Worm (Caenorhabditis elegans): Measurements from ENCODE around the gene srr-10.

ce11 chrV:7723967-7724544, 11.4 kb upstream of the srr-10 start, which contains the start of the genes ZK105.6 and ZK105.8:
- TF ChIP-seq unc-39 (tag; optimal IDR thresholded peaks at IDR 0.05): no peak
- peak; percentile 16 for TF ChIP-seq ces-1 (GFP tag; optimal IDR thresholded peaks at IDR 0.05)
- TF ChIP-seq nhr-237 (tag; optimal IDR thresholded peaks at IDR 0.05): no peak

All from whole organism, mixed stage, embryonic.